Fruit fly (Drosophila melanogaster): ENCODE measurements around the gene CG10513.

The CG10513 gene

dm6 chr3R:25232271-25232989, 44.6 kb downstream of the CG10513 start, which contains the start of gene Cad96Cb:
Gene Cad96Cb, minus strand, starts transcription at chr3R:25232321.
- TF ChIP-seq EcR (GFP tag; optimal IDR thresholded peaks at IDR 0.05) = no peak
- TF ChIP-seq CG8478 (optimal IDR thresholded peaks at IDR 0.05) = no peak
- TF ChIP-seq pan (optimal IDR thresholded peaks at IDR 0.05) = no peak
- no peak for TF ChIP-seq usp (GFP tag; optimal IDR thresholded peaks at IDR 0.05)
- TF ChIP-seq Dll (optimal IDR thresholded peaks at IDR 0.05) = no peak
- TF ChIP-seq psq (optimal IDR thresholded peaks at IDR 0.05) = no peak

Measured in whole organism.